Worm (Caenorhabditis elegans) whole organism, L4 larva: Measurements from ENCODE around the gene Y37H2A.13.

Source experiments
- ama-1 ChIP-seq: fragments of 150-350 bp; optimal IDR thresholded peaks from 2 replicates; lab custom pipeline; 2014; ENCODE audit warnings: inconsistent platforms, mixed read lengths
- daf-16 ChIP-seq, 3 experiments: sonication (generic microtip); optimal IDR thresholded peaks; 2 replicates each; lab custom pipeline; 2016 to 2017; ENCODE audit warnings: missing genetic modification characterization in 3 of 3, missing genetic modification reagents in 3 of 3, mild to moderate bottlenecking in 2 of 3, missing compliant biosample characterization in 2 of 3, missing biosample characterization in 1 of 3, moderate library complexity in 1 of 3
- fos-1 ChIP-seq: fragments of 150-350 bp; optimal IDR thresholded peaks from 2 replicates; lab custom pipeline; 2014; ENCODE audit warnings: missing biosample characterization, missing genetic modification characterization
- nhr-76 ChIP-seq: fragments of 150-350 bp; optimal IDR thresholded peaks from 2 replicates; lab custom pipeline; 2014; ENCODE audit warnings: missing biosample characterization, missing genetic modification characterization
- sdz-12 ChIP-seq: fragments of 200-800 bp; sonication (Bioruptor generic); optimal IDR thresholded peaks from 2 replicates; lab custom pipeline; 2018; ENCODE audit warnings: mild to moderate bottlenecking, missing genetic modification characterization, missing compliant biosample characterization
- skn-1 ChIP-seq: fragments of 150-350 bp; optimal IDR thresholded peaks from 2 replicates; lab custom pipeline; 2014; ENCODE audit warnings: missing biosample characterization, missing genetic modification characterization
- unc-62 ChIP-seq, 3 experiments: fragments of 150-350 bp in 1 of 3; sonication (generic microtip); optimal IDR thresholded peaks in 2 of 3; peaks in 1 of 3; 1 replicate in 1 of 3; 2 replicates in 2 of 3; lab custom pipeline; 2014 to 2017; ENCODE audit warnings: missing biosample characterization in 3 of 3, missing genetic modification characterization in 3 of 3, missing genetic modification reagents in 3 of 3, missing genotype in 1 of 3

DNA sequence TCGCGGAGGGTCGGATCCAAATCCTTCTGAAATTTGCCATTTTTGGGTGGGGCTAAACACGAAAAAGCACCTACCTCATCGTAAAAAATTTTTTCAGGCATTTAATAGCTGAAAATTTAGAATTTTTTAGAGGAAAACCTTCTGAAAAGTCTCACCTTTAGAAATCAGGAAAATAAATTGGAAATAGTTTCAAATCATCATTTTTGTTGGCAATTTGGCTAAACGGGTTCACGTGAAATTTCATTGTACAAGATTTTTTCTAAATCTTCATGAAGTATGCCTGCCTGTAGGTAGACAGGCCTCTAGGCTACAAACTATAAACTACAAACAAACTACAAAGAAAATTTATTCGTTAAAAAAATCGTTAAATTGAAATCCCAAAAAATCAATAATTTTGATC is 25.6 kb downstream of the Y37H2A.13 start, which contains the start of gene C14A6.7:
- no peak for TF ChIP-seq sdz-12 (GFP tag; lab: Kevin White, UChicago)
- TF ChIP-seq fos-1 (tag; lab: Kevin White, UChicago) = no peak
- TF ChIP-seq ama-1 (lab: Kevin White, UChicago) = no peak
- no peak for TF ChIP-seq nhr-76 (tag; lab: Kevin White, UChicago)
- TF ChIP-seq unc-62 (GFP tag; optimal IDR thresholded peaks at IDR 0.05 in 1 of 2; lab: Kevin White, UChicago) = no peak
- TF ChIP-seq unc-62 (tag; optimal IDR thresholded peaks at IDR 0.05; lab: Kevin White, UChicago) = no peak
- no peak for TF ChIP-seq daf-16 (GFP tag; optimal IDR thresholded peaks at IDR 0.05; lab: Kevin White, UChicago)
- TF ChIP-seq daf-16 (tag; optimal IDR thresholded peaks at IDR 0.05; lab: Kevin White, UChicago) = no peak
- no peak for TF ChIP-seq skn-1 (tag; lab: Kevin White, UChicago)
